Comparison of ENCODE assay signal across 4 fruit fly cellular contexts in the genomic region with DNA sequence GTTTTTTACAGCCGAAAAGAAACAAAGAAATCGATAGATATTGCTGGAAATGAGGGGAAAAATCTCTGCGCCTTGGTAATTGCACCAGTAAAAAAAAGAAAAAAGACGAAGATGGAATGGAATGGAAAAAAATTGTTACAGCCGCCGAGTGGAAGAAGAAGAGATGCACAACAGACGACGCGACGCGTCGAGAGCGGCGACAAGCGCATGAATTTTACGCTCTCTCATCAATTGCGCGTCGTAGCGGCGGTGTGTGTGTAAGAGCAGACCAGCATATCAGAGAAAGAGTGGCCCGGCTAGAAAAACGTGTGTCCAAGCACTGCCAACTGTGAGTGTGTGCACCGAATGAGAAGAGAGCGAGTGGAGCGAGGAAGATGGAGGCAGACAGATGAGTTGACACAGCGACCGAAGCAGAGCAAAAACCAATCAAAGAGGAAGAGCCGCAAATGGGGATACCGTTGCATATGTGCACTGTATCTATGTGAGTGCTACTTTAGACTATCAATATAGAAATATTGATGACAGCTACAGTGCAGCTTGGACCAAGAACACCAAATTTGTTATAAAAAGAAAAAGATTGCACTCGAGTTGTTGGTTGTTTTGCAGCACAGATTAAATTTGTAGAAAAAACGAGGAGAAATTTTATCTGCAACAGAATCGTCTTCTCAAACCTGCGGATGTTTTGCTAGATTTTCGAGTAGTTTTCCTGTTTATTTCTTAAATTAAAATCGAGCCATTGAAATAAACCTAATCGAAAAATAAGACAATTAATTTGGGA.
TF ChIP-seq lines count a peak whose summit lies in the region.

No protein-coding gene starts in this region.

TF ChIP-seq in whole organism, adult, 20 proteins besides CTCF, POLR2A, EP300 and RAD21 (continued from another document):
- TF ChIP-seq CG7101 (tag; optimal IDR thresholded peaks at IDR 0.05; lab: Kevin White, UChicago) (peak; percentile 21), CG14711 (tag; optimal IDR thresholded peaks at IDR 0.05; lab: Kevin White, UChicago) (peak; percentile 35), cnc (optimal IDR thresholded peaks at IDR 0.05; lab: Kevin White, UChicago) (no peak), CG5204 (GFP tag; optimal IDR thresholded peaks at IDR 0.05; lab: Kevin White, UChicago) (no peak), tj (GFP tag; optimal IDR thresholded peaks at IDR 0.05; lab: Kevin White, UChicago) (peak; percentile 25)

TF ChIP-seq in whole organism, embryonic, 481 proteins besides CTCF, POLR2A, EP300 and RAD21 (continued from another document and continues in another):
- TF ChIP-seq CG17385 (GFP tag; optimal IDR thresholded peaks at IDR 0.05; lab: Kevin White, UChicago) (peak; percentile 97), Myb (GFP tag; optimal IDR thresholded peaks at IDR 0.05; lab: Kevin White, UChicago) (no peak), zen2 (GFP tag; IDR thresholded peaks at IDR 0.05; lab: Robert Waterston, UW; ENCODE audit: partially characterized antibody) (peak; percentile 82), CG12769 (tag; optimal IDR thresholded peaks at IDR 0.05; lab: Kevin White, UChicago) (no peak), zf30C (GFP tag; optimal IDR thresholded peaks at IDR 0.05; lab: Kevin White, UChicago) (peak; percentile 11), Dip2 (GFP tag; IDR thresholded peaks at IDR 0.05; lab: Robert Waterston, UW) (no peak), zfh2 (GFP tag; optimal IDR thresholded peaks at IDR 0.05; lab: Kevin White, UChicago) (no peak), CG10147 (GFP tag; optimal IDR thresholded peaks at IDR 0.05; lab: Kevin White, UChicago) (no peak), emc (GFP tag; optimal IDR thresholded peaks at IDR 0.05; lab: Kevin White, UChicago) (no peak), Mrtf (GFP tag; IDR thresholded peaks at IDR 0.05; lab: Robert Waterston, UW) (no peak), CG34422 (GFP tag; IDR thresholded peaks at IDR 0.05; lab: Robert Waterston, UW) (no peak; the same call in 2 of the 3 replicates), Meics (GFP tag; optimal IDR thresholded peaks at IDR 0.05; lab: Kevin White, UChicago) (no peak), CHES-1-like (GFP tag; optimal IDR thresholded peaks at IDR 0.05; lab: Kevin White, UChicago) (peak; percentile 26), Usf (GFP tag; optimal IDR thresholded peaks at IDR 0.05; lab: Kevin White, UChicago) (no peak), CG2875 (GFP tag; optimal IDR thresholded peaks at IDR 0.05; lab: Kevin White, UChicago) (no peak), CG6813 (GFP tag; optimal IDR thresholded peaks at IDR 0.05; lab: Kevin White, UChicago) (no peak), CG32772 (GFP tag; IDR thresholded peaks at IDR 0.05; lab: Robert Waterston, UW) (no peak), lov (optimal IDR thresholded peaks at IDR 0.05; lab: Kevin White, UChicago) (no peak), lov (GFP tag; IDR thresholded peaks at IDR 0.05; lab: Robert Waterston, UW) (0 out of 3 replicates have a peak, but pooled peaks have one; percentile 14), CG34224 (GFP tag; IDR thresholded peaks at IDR 0.05; lab: Robert Waterston, UW; ENCODE audit: partially characterized antibody) (peak; percentile 61), h (optimal IDR thresholded peaks at IDR 0.05; lab: Kevin White, UChicago) (no peak), Ptx1 (GFP tag; IDR thresholded peaks at IDR 0.05; lab: Robert Waterston, UW) (no peak), br (optimal IDR thresholded peaks at IDR 0.05; lab: Kevin White, UChicago) (no peak), Dad (GFP tag; optimal IDR thresholded peaks at IDR 0.05; lab: Kevin White, UChicago) (no peak), Oaz (GFP tag; IDR thresholded peaks at IDR 0.05; lab: Robert Waterston, UW) (no peak), CG2129 (GFP tag; IDR thresholded peaks at IDR 0.05; lab: Robert Waterston, UW; ENCODE audit: partially characterized antibody) (0 out of 2 replicates have a peak, but pooled peaks have one; percentile 11), CG32767 (GFP tag; IDR thresholded peaks at IDR 0.05; lab: Robert Waterston, UW) (no peak; the same call in 1 of the 2 replicates), gce (GFP tag; IDR thresholded peaks at IDR 0.05; lab: Robert Waterston, UW) (0 out of 3 replicates have a peak, but pooled peaks have one; percentile 17), slp2 (GFP tag; optimal IDR thresholded peaks at IDR 0.05; lab: Kevin White, UChicago) (no peak), gcm (GFP tag; optimal IDR thresholded peaks at IDR 0.05; lab: Kevin White, UChicago) (peak; percentile 54), zfh1 (GFP tag; IDR thresholded peaks at IDR 0.05; lab: Robert Waterston, UW) (0 out of 3 replicates have a peak, but pooled peaks have one; percentile 4), Deaf1 (tag; optimal IDR thresholded peaks at IDR 0.05; lab: Kevin White, UChicago) (peak; percentile 75), ERR (GFP tag; optimal IDR thresholded peaks at IDR 0.05; lab: Kevin White, UChicago) (no peak), CG12104 (GFP tag; optimal IDR thresholded peaks at IDR 0.05; lab: Kevin White, UChicago) (no peak), repo (GFP tag; optimal IDR thresholded peaks at IDR 0.05; lab: Kevin White, UChicago) (no peak), bsh (GFP tag; optimal IDR thresholded peaks at IDR 0.05; lab: Kevin White, UChicago) (peak; percentile 23 to 44), oc (tag; optimal IDR thresholded peaks at IDR 0.05; lab: Kevin White, UChicago) (no peak), wdn (GFP tag; IDR thresholded peaks at IDR 0.05; lab: Robert Waterston, UW) (no peak), tio (GFP tag; optimal IDR thresholded peaks at IDR 0.05; lab: Kevin White, UChicago) (peak; percentile 13)

TF ChIP-seq in whole organism, prepupa, 60 proteins besides CTCF, POLR2A, EP300 and RAD21 (continued from another document and continues in another):
- TF ChIP-seq CG6854 (GFP tag; optimal IDR thresholded peaks at IDR 0.05; lab: Kevin White, UChicago) = peak; percentile 56
- peak; percentile 42 for TF ChIP-seq Sox14 (GFP tag; optimal IDR thresholded peaks at IDR 0.05; lab: Kevin White, UChicago)
- TF ChIP-seq lz (GFP tag; optimal IDR thresholded peaks at IDR 0.05; lab: Kevin White, UChicago) = peak; percentile 4
- peak; percentile 46 for TF ChIP-seq CG10631 (GFP tag; optimal IDR thresholded peaks at IDR 0.05; lab: Kevin White, UChicago)
- TF ChIP-seq topi (GFP tag; optimal IDR thresholded peaks at IDR 0.05; lab: Kevin White, UChicago) = peak; percentile 28
- peak; percentile 74 for TF ChIP-seq CG4318 (GFP tag; optimal IDR thresholded peaks at IDR 0.05; lab: Kevin White, UChicago)
- TF ChIP-seq vri (GFP tag; optimal IDR thresholded peaks at IDR 0.05; lab: Kevin White, UChicago) = no peak
- TF ChIP-seq ss (GFP tag; optimal IDR thresholded peaks at IDR 0.05; lab: Kevin White, UChicago) = peak; percentile 68 to 76
- TF ChIP-seq eg (GFP tag; IDR thresholded peaks at IDR 0.05; lab: Robert Waterston, UW) = peak; percentile 64; the same call in 2 of the 3 replicates
- peak; percentile 62 for TF ChIP-seq Eip75B (GFP tag; optimal IDR thresholded peaks at IDR 0.05; lab: Kevin White, UChicago)
- TF ChIP-seq svp (GFP tag; lab: Kevin White, UChicago) = peak; percentile 67
- no peak for TF ChIP-seq Smox (GFP tag; optimal IDR thresholded peaks at IDR 0.05; lab: Kevin White, UChicago)
- peak; percentile 85 for TF ChIP-seq Hr4 (GFP tag; optimal IDR thresholded peaks at IDR 0.05; lab: Kevin White, UChicago)
- TF ChIP-seq Ets21C (GFP tag; optimal IDR thresholded peaks at IDR 0.05; lab: Kevin White, UChicago) = peak; percentile 34
- TF ChIP-seq Ets96B (tag; optimal IDR thresholded peaks at IDR 0.05; lab: Kevin White, UChicago) = peak; percentile 48
- peak; percentile 25 for TF ChIP-seq Lpt (GFP tag; optimal IDR thresholded peaks at IDR 0.05; lab: Kevin White, UChicago)
- TF ChIP-seq net (GFP tag; optimal IDR thresholded peaks at IDR 0.05; lab: Kevin White, UChicago) = peak; percentile 63
- TF ChIP-seq CG6792 (GFP tag; optimal IDR thresholded peaks at IDR 0.05; lab: Kevin White, UChicago) = peak; percentile 6
- peak; percentile 67 for TF ChIP-seq CG6276 (GFP tag; optimal IDR thresholded peaks at IDR 0.05; lab: Kevin White, UChicago)
- TF ChIP-seq CG8319 (GFP tag; optimal IDR thresholded peaks at IDR 0.05; lab: Kevin White, UChicago) = no peak
- no peak for TF ChIP-seq Eip93F (GFP tag; optimal IDR thresholded peaks at IDR 0.05; lab: Kevin White, UChicago)
- TF ChIP-seq CG32006 (GFP tag; optimal IDR thresholded peaks at IDR 0.05; lab: Kevin White, UChicago) = peak; percentile 87
- TF ChIP-seq achi (GFP tag; optimal IDR thresholded peaks at IDR 0.05; lab: Kevin White, UChicago) = peak; percentile 68
- peak; percentile 48 for TF ChIP-seq Met (GFP tag; optimal IDR thresholded peaks at IDR 0.05; lab: Kevin White, UChicago)
- TF ChIP-seq CG11902 (GFP tag; optimal IDR thresholded peaks at IDR 0.05; lab: Kevin White, UChicago) = no peak
- TF ChIP-seq cyc (GFP tag; optimal IDR thresholded peaks at IDR 0.05; lab: Kevin White, UChicago) = peak; percentile 39
- no peak for TF ChIP-seq fd85E (GFP tag; optimal IDR thresholded peaks at IDR 0.05; lab: Kevin White, UChicago)
- peak; percentile 44 for TF ChIP-seq CG11762 (GFP tag; optimal IDR thresholded peaks at IDR 0.05; lab: Kevin White, UChicago; ENCODE audit: insufficient read depth)
- TF ChIP-seq CG10669 (GFP tag; optimal IDR thresholded peaks at IDR 0.05; lab: Kevin White, UChicago) = peak; percentile 57
- TF ChIP-seq Sox15 (GFP tag; optimal IDR thresholded peaks at IDR 0.05; lab: Kevin White, UChicago) = no peak
- TF ChIP-seq salr (GFP tag; optimal IDR thresholded peaks at IDR 0.05; lab: Kevin White, UChicago) = peak; percentile 34 to 85
- TF ChIP-seq CG3919 (GFP tag; optimal IDR thresholded peaks at IDR 0.05; lab: Kevin White, UChicago) = peak; percentile 42
- peak; percentile 75 for TF ChIP-seq pdm3 (GFP tag; optimal IDR thresholded peaks at IDR 0.05; lab: Kevin White, UChicago)
- peak; percentile 26 for TF ChIP-seq CG9139 (GFP tag; optimal IDR thresholded peaks at IDR 0.05; lab: Kevin White, UChicago)
- TF ChIP-seq CG16779 (tag; optimal IDR thresholded peaks at IDR 0.05; lab: Kevin White, UChicago) = peak; percentile 54
- TF ChIP-seq OdsH (GFP tag; optimal IDR thresholded peaks at IDR 0.05; lab: Kevin White, UChicago) = peak; percentile 75
- TF ChIP-seq spab (GFP tag; optimal IDR thresholded peaks at IDR 0.05; lab: Kevin White, UChicago) = peak; percentile 35
- no peak for TF ChIP-seq Sox102F (GFP tag; optimal IDR thresholded peaks at IDR 0.05; lab: Kevin White, UChicago)
- peak; percentile 26 for TF ChIP-seq CG3032 (tag; optimal IDR thresholded peaks at IDR 0.05; lab: Kevin White, UChicago)
- peak; percentile 23 for TF ChIP-seq Hr39 (GFP tag; optimal IDR thresholded peaks at IDR 0.05; lab: Kevin White, UChicago)
- TF ChIP-seq fd59A (GFP tag; optimal IDR thresholded peaks at IDR 0.05; lab: Kevin White, UChicago) = peak; percentile 14

TF ChIP-seq in whole organism, pupa, 21 proteins besides CTCF, POLR2A, EP300 and RAD21 (continued from another document):
- TF ChIP-seq gl (tag; optimal IDR thresholded peaks at IDR 0.05; lab: Kevin White, UChicago) = peak; percentile 38
- peak; percentile 50 for TF ChIP-seq Ets98B (GFP tag; IDR thresholded peaks at IDR 0.05; lab: Robert Waterston, UW)
- peak; percentile 32 for TF ChIP-seq CG12605 (GFP tag; IDR thresholded peaks at IDR 0.05; lab: Robert Waterston, UW)
- TF ChIP-seq D1 (tag; optimal IDR thresholded peaks at IDR 0.05; lab: Kevin White, UChicago) = no peak
